Fruit fly (Drosophila melanogaster) whole organism, prepupa: ENCODE measurements around the gene Grl36b.
A peak's percentile ranks its signal among the peaks of the same experiment; 100 is the strongest.

Experiments
- Blimp-1 ChIP-seq: fragments of 200-800 bp; sonication (Bioruptor generic); optimal IDR thresholded peaks from 3 replicates; lab custom pipeline; 2017; ENCODE audit warnings: missing biosample characterization, missing genetic modification characterization, mild to moderate bottlenecking, moderate library complexity, missing genetic modification reagents
- CG10631 ChIP-seq: fragments of 200-800 bp; sonication (Bioruptor generic); optimal IDR thresholded peaks from 2 replicates; lab custom pipeline; 2016; ENCODE audit warnings: missing biosample characterization, missing genetic modification characterization
- CG11294 ChIP-seq: fragments of 200-800 bp; sonication (Bioruptor generic); IDR thresholded peaks from 2 replicates; pipeline ENCODE4 v1.3.6; 2022; ENCODE audit warnings: missing biosample characterization, missing genetic modification characterization
- CG11762 ChIP-seq: fragments of 200-800 bp; sonication (Bioruptor generic); optimal IDR thresholded peaks from 3 replicates; lab custom pipeline; 2016; ENCODE audit warnings: missing biosample characterization, missing genetic modification characterization; ENCODE audit not compliant: insufficient read depth
- CG15336 ChIP-seq: fragments of 200-800 bp; sonication (Bioruptor generic); IDR thresholded peaks from 2 replicates; pipeline ENCODE4 v1.3.6; 2022; ENCODE audit warnings: missing biosample characterization, missing genetic modification characterization
- CG16779 ChIP-seq: fragments of 200-800 bp; sonication (Bioruptor generic); optimal IDR thresholded peaks from 3 replicates; lab custom pipeline; 2017; ENCODE audit warnings: missing biosample characterization, mild to moderate bottlenecking, missing genetic modification characterization
- CG3032 ChIP-seq: fragments of 200-800 bp; optimal IDR thresholded peaks from 2 replicates; lab custom pipeline; 2019; ENCODE audit warnings: missing biosample characterization, mild to moderate bottlenecking, missing genetic modification characterization, moderate library complexity
- CG31627 ChIP-seq: fragments of 200-800 bp; sonication (Bioruptor generic); optimal IDR thresholded peaks from 3 replicates; lab custom pipeline; 2016; ENCODE audit warnings: missing biosample characterization, missing genetic modification characterization
- CG32006 ChIP-seq: fragments of 200-800 bp; sonication (Bioruptor generic); optimal IDR thresholded peaks from 3 replicates; lab custom pipeline; 2017; ENCODE audit warnings: missing biosample characterization, mild to moderate bottlenecking, missing genetic modification characterization
- CG34406 ChIP-seq: fragments of 200-800 bp; sonication (Bioruptor generic); optimal IDR thresholded peaks from 3 replicates; lab custom pipeline; 2016; ENCODE audit warnings: missing biosample characterization, missing genetic modification characterization
- CG3919 ChIP-seq: fragments of 200-800 bp; sonication (Bioruptor generic); optimal IDR thresholded peaks from 3 replicates; lab custom pipeline; 2016; ENCODE audit warnings: missing biosample characterization, missing genetic modification characterization
- CG4318 ChIP-seq: fragments of 200-800 bp; sonication (Bioruptor generic); optimal IDR thresholded peaks from 3 replicates; lab custom pipeline; 2017; ENCODE audit warnings: missing biosample characterization, mild to moderate bottlenecking, missing genetic modification characterization
- CG6792 ChIP-seq: fragments of 200-800 bp; sonication (Bioruptor generic); optimal IDR thresholded peaks from 3 replicates; lab custom pipeline; 2016; ENCODE audit warnings: missing biosample characterization, missing genetic modification characterization
- CG6854 ChIP-seq: fragments of 200-800 bp; sonication (Bioruptor generic); optimal IDR thresholded peaks from 2 replicates; lab custom pipeline; 2017; ENCODE audit warnings: missing biosample characterization, mild to moderate bottlenecking, missing genetic modification characterization
- CG7368 ChIP-seq: fragments of 200-800 bp; sonication (Bioruptor generic); optimal IDR thresholded peaks from 3 replicates; lab custom pipeline; 2016; ENCODE audit warnings: missing biosample characterization, missing genetic modification characterization
- CG8319 ChIP-seq: fragments of 200-800 bp; sonication (Bioruptor generic); optimal IDR thresholded peaks from 3 replicates; lab custom pipeline; 2016; ENCODE audit warnings: missing biosample characterization, missing genetic modification characterization
- CG8632 ChIP-seq: fragments of 200-800 bp; sonication (Bioruptor generic); optimal IDR thresholded peaks from 3 replicates; lab custom pipeline; 2016; ENCODE audit warnings: missing biosample characterization, missing genetic modification characterization
- Eip75B ChIP-seq: fragments of 200-800 bp; sonication (Bioruptor generic); optimal IDR thresholded peaks from 3 replicates; lab custom pipeline; 2016; ENCODE audit warnings: missing biosample characterization, missing genetic modification characterization
- Eip78C ChIP-seq: fragments of 200-800 bp; sonication (Bioruptor generic); peaks from one replicate; lab custom pipeline; 2016; ENCODE audit warnings: missing biosample characterization, missing genetic modification characterization
- Eip93F ChIP-seq: fragments of 200-800 bp; sonication (Bioruptor generic); optimal IDR thresholded peaks from 2 replicates; lab custom pipeline; 2016; ENCODE audit warnings: missing biosample characterization, mild to moderate bottlenecking, missing genetic modification characterization
- Ets21C ChIP-seq: fragments of 200-800 bp; sonication (Bioruptor generic); optimal IDR thresholded peaks from 3 replicates; lab custom pipeline; 2016; ENCODE audit warnings: missing biosample characterization, missing genetic modification characterization
- Gug ChIP-seq: fragments of 200-800 bp; sonication (Bioruptor generic); IDR thresholded peaks from 2 replicates; pipeline ENCODE4 v1.3.6; 2022; ENCODE audit warnings: missing biosample characterization, missing genetic modification characterization
- Hr38 ChIP-seq: sonication (Bioruptor generic); optimal IDR thresholded peaks from 2 replicates; lab custom pipeline; 2016; ENCODE audit warnings: missing biosample characterization, missing genetic modification characterization
- Hr39 ChIP-seq: fragments of 200-800 bp; sonication (Bioruptor generic); optimal IDR thresholded peaks from 2 replicates; lab custom pipeline; 2016; ENCODE audit warnings: missing biosample characterization, missing genetic modification characterization
- Hr4 ChIP-seq: fragments of 200-800 bp; sonication (Bioruptor generic); optimal IDR thresholded peaks from 3 replicates; lab custom pipeline; 2016; ENCODE audit warnings: missing biosample characterization, missing genetic modification characterization
- Met ChIP-seq: fragments of 200-800 bp; sonication (Bioruptor generic); optimal IDR thresholded peaks from 3 replicates; lab custom pipeline; 2016; ENCODE audit warnings: missing biosample characterization, missing genetic modification characterization
- OdsH ChIP-seq: fragments of 200-800 bp; sonication (Bioruptor generic); optimal IDR thresholded peaks from 3 replicates; lab custom pipeline; 2016; ENCODE audit warnings: missing biosample characterization, missing genetic modification characterization
- Smox ChIP-seq: fragments of 200-800 bp; sonication (Bioruptor generic); optimal IDR thresholded peaks from 3 replicates; lab custom pipeline; 2016; ENCODE audit warnings: missing biosample characterization, missing genetic modification characterization
- Sox102F ChIP-seq: fragments of 200-800 bp; sonication (Bioruptor generic); optimal IDR thresholded peaks from 2 replicates; lab custom pipeline; 2016; ENCODE audit warnings: missing biosample characterization, mild to moderate bottlenecking, missing genetic modification characterization
- Sox15 ChIP-seq: fragments of 200-800 bp; sonication (Bioruptor generic); optimal IDR thresholded peaks from 3 replicates; lab custom pipeline; 2016; ENCODE audit warnings: missing biosample characterization, missing genetic modification characterization
- dac ChIP-seq: fragments of 200-800 bp; sonication (Bioruptor generic); optimal IDR thresholded peaks from 2 replicates; lab custom pipeline; 2017; ENCODE audit warnings: missing biosample characterization, mild to moderate bottlenecking, missing genetic modification characterization
- dsx ChIP-seq: fragments of 200-800 bp; optimal IDR thresholded peaks from 3 replicates; lab custom pipeline; 2019; ENCODE audit warnings: missing biosample characterization, mild to moderate bottlenecking, missing genetic modification characterization, moderate library complexity; ENCODE audit not compliant: poor library complexity, severe bottlenecking
- eg ChIP-seq: fragments of 200-800 bp; sonication (Bioruptor generic); IDR thresholded peaks from 3 replicates; pipeline ENCODE4 v1.3.6; 2022; ENCODE audit warnings: missing biosample characterization, missing genetic modification characterization
- fd59A ChIP-seq: fragments of 200-800 bp; sonication (Bioruptor generic); optimal IDR thresholded peaks from 2 replicates; lab custom pipeline; 2017; ENCODE audit warnings: missing biosample characterization, mild to moderate bottlenecking, missing genetic modification characterization, missing genetic modification reagents
- fkh ChIP-seq: fragments of 200-800 bp; sonication (Bioruptor generic); optimal IDR thresholded peaks from 3 replicates; lab custom pipeline; 2017; ENCODE audit warnings: missing biosample characterization, mild to moderate bottlenecking, missing genetic modification characterization, moderate library complexity
- lz ChIP-seq: fragments of 200-800 bp; sonication (Bioruptor generic); optimal IDR thresholded peaks from 3 replicates; lab custom pipeline; 2016; ENCODE audit warnings: missing biosample characterization, missing genetic modification characterization
- net ChIP-seq: fragments of 200-800 bp; sonication (Bioruptor generic); optimal IDR thresholded peaks from 3 replicates; lab custom pipeline; 2016; ENCODE audit warnings: missing biosample characterization, missing genetic modification characterization
- salr ChIP-seq, 2 experiments: fragments of 200-800 bp; sonication (Bioruptor generic); optimal IDR thresholded peaks; 3 replicates each; lab custom pipeline; 2016 to 2018; ENCODE audit warnings: missing biosample characterization in 2 of 2, missing genetic modification characterization in 2 of 2, mild to moderate bottlenecking in 1 of 2
- ss ChIP-seq, 2 experiments: fragments of 200-800 bp; sonication (Bioruptor generic); optimal IDR thresholded peaks; 2 replicates in 1 of 2; 3 replicates in 1 of 2; lab custom pipeline; 2017 to 2018; ENCODE audit warnings: mild to moderate bottlenecking in 2 of 2, missing biosample characterization in 2 of 2, missing genetic modification characterization in 2 of 2, moderate library complexity in 1 of 2
- topi ChIP-seq: fragments of 200-800 bp; sonication (Bioruptor generic); optimal IDR thresholded peaks from 3 replicates; lab custom pipeline; 2016; ENCODE audit warnings: missing biosample characterization, missing genetic modification characterization
- vri ChIP-seq: fragments of 200-800 bp; sonication (Bioruptor generic); optimal IDR thresholded peaks from 3 replicates; lab custom pipeline; 2016; ENCODE audit warnings: missing biosample characterization, mild to moderate bottlenecking, missing genetic modification characterization

Gene Grl36b

dm6 chr2L:18150393-18151133 lies 25.0 kb upstream of the Grl36b start (continued):
- peak; percentile 86 for TF ChIP-seq Eip78C (GFP tag; lab: Kevin White, UChicago)
- no peak for TF ChIP-seq Hr38 (GFP tag; lab: Kevin White, UChicago)
- TF ChIP-seq CG3919 (GFP tag; lab: Kevin White, UChicago) = peak; percentile 64
- TF ChIP-seq Met (GFP tag; lab: Kevin White, UChicago) = peak; percentile 45
- TF ChIP-seq Eip75B (GFP tag; lab: Kevin White, UChicago) = peak; percentile 54
- no peak for TF ChIP-seq CG11762 (GFP tag; lab: Kevin White, UChicago)
- no peak for TF ChIP-seq CG4318
- peak; percentile 37; the same call in 1 of the 2 replicates for TF ChIP-seq Gug (GFP tag; lab: Robert Waterston, UW)
- 0 out of 2 replicates have a peak, but pooled peaks have one; percentile 6 for TF ChIP-seq CG11294
- peak; percentile 43 for TF ChIP-seq Hr4 (GFP tag; lab: Kevin White, UChicago)
- peak; percentile 17 for TF ChIP-seq CG8632 (GFP tag; lab: Kevin White, UChicago)
- TF ChIP-seq topi (GFP tag; lab: Kevin White, UChicago) = peak; percentile 38
- TF ChIP-seq Sox102F = peak; percentile 44
- peak; percentile 3 for TF ChIP-seq CG10631 (GFP tag; lab: Kevin White, UChicago)
- TF ChIP-seq CG6792 (GFP tag; lab: Kevin White, UChicago) = peak; percentile 28
- no peak for TF ChIP-seq CG3032
- no peak for TF ChIP-seq fkh (GFP tag; lab: Kevin White, UChicago)
- peak; percentile 18 for TF ChIP-seq fd59A (GFP tag; lab: Kevin White, UChicago)
- peak; percentile 47 for TF ChIP-seq Smox (GFP tag; lab: Kevin White, UChicago)
- TF ChIP-seq CG34406 = no peak
- no peak for TF ChIP-seq CG6854 (GFP tag; lab: Kevin White, UChicago)
- TF ChIP-seq lz (GFP tag; lab: Kevin White, UChicago) = no peak
- peak; percentile 15 for TF ChIP-seq Eip93F (GFP tag; lab: Kevin White, UChicago)
- TF ChIP-seq Sox15 (GFP tag; lab: Kevin White, UChicago) = peak; percentile 14
- TF ChIP-seq dsx (GFP tag; lab: Kevin White, UChicago) = peak; percentile 62
- TF ChIP-seq salr (GFP tag; optimal IDR thresholded peaks at IDR 0.05; lab: Kevin White, UChicago) = peak in 1 of 2 experiments; percentile 34
- TF ChIP-seq CG32006 (GFP tag; lab: Kevin White, UChicago) = no peak
- peak; percentile 45 for TF ChIP-seq CG31627 (GFP tag; lab: Kevin White, UChicago)
- TF ChIP-seq Ets21C (GFP tag; lab: Kevin White, UChicago) = peak; percentile 28
- peak; percentile 60 for TF ChIP-seq CG7368 (GFP tag; lab: Kevin White, UChicago)
- TF ChIP-seq net (GFP tag; lab: Kevin White, UChicago) = no peak
- TF ChIP-seq ss (GFP tag; optimal IDR thresholded peaks at IDR 0.05; lab: Kevin White, UChicago) = peak; percentile 8 to 23
- TF ChIP-seq dac (GFP tag; lab: Kevin White, UChicago) = peak; percentile 37
- peak; percentile 5 for TF ChIP-seq vri (GFP tag; lab: Kevin White, UChicago)
- TF ChIP-seq Blimp-1 = no peak
- TF ChIP-seq, all 60 proteins: peak for 42

dm6 chr2L:18149903-18150302 lies 24.4 kb upstream of the Grl36b start:
- TF ChIP-seq Eip93F (GFP tag; lab: Kevin White, UChicago) (no peak), CG7368 (GFP tag; lab: Kevin White, UChicago) (no peak), CG10631 (GFP tag; lab: Kevin White, UChicago) (no peak), Hr38 (GFP tag; lab: Kevin White, UChicago) (no peak), CG8319 (GFP tag; lab: Kevin White, UChicago) (no peak), salr (GFP tag; optimal IDR thresholded peaks at IDR 0.05; lab: Kevin White, UChicago) (no peak), CG16779 (no peak), topi (GFP tag; lab: Kevin White, UChicago) (no peak), CG15336 (GFP tag; lab: Robert Waterston, UW) (no peak), OdsH (GFP tag; lab: Kevin White, UChicago) (no peak), eg (no peak), CG6854 (GFP tag; lab: Kevin White, UChicago) (no peak), CG34406 (no peak), Hr39 (GFP tag; lab: Kevin White, UChicago) (no peak), CG11294 (no peak), CG4318 (no peak)
